Worm (Caenorhabditis elegans) whole organism, mixed stage, embryonic: ENCODE results near the gene sel-7.

ENCODE experiments used
- ces-1 ChIP-seq: fragments of 150-350 bp; optimal IDR thresholded peaks from 2 replicates; lab custom pipeline; 2014; ENCODE audit warnings: missing biosample characterization, missing genetic modification reagents, missing genetic modification characterization
- mep-1 ChIP-seq: fragments of 150-350 bp; optimal IDR thresholded peaks from 2 replicates; lab custom pipeline; 2017; ENCODE audit warnings: missing biosample characterization, missing genetic modification reagents, missing genetic modification characterization, inconsistent platforms
- nhr-28 ChIP-seq: fragments of 150-350 bp; optimal IDR thresholded peaks from 2 replicates; lab custom pipeline; 2014; ENCODE audit warnings: missing biosample characterization, missing genetic modification characterization
- pha-4 ChIP-seq: fragments of 150-350 bp; optimal IDR thresholded peaks from 2 replicates; lab custom pipeline; 2018; ENCODE audit warnings: missing biosample characterization, missing genetic modification reagents, missing genetic modification characterization
- snpc-4 ChIP-seq: fragments of 150-350 bp; optimal IDR thresholded peaks from 2 replicates; lab custom pipeline; 2014; ENCODE audit warnings: missing biosample characterization, missing genetic modification characterization

DNA sequence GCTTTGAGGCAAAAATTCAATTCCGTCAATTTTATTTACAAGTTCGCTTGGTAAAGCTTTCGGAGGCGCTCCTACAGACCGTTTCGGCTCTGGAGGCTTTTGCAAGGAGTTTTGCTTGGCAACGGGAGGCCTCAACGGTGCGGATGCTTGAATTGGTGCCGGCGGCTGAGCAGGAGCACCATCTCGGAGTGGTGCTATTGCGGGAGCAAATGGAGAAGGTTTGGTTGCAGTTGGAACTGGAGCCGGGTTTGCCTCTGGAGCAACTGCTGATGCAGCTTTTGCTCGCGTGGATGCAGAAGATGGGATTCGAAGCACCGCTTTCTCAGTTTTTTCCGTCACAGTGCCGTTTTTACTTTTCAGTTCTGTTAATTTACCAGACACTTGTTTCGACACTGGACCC is 50.3 kb downstream of the sel-7 start:
- no peak for TF ChIP-seq nhr-28 (tag; lab: Kevin White, UChicago)
- no peak for TF ChIP-seq mep-1 (tag; lab: Kevin White, UChicago)
- TF ChIP-seq pha-4 (tag; lab: Kevin White, UChicago): no peak
- no peak for TF ChIP-seq ces-1 (GFP tag; lab: Kevin White, UChicago)
- no peak for TF ChIP-seq snpc-4 (tag; lab: Kevin White, UChicago)
